Fruit fly (Drosophila melanogaster): ENCODE data around the gene Jasper.

DNA sequence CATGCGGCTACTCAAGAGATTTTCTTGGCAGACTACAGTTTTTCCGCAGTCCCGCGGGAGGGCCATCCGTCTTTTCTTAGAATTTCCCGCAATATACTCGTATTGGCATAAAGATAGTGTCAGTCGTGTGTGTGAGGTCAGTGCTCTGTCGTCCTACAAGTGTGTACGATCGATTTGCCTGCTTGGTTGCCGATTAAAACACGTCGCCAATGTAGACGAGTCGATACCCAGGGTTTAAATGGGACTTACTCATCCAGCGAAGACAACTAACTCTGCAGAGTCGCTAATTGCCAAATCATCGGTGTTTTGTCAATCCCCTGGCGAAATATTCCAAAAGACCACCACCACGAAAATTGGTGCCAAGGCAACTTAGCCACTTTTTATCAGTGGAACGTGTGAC is 13.7 kb downstream of the Jasper start:
- TF ChIP-seq CG8632 (GFP tag; optimal IDR thresholded peaks at IDR 0.05) = no peak
- TF ChIP-seq salr (GFP tag; optimal IDR thresholded peaks at IDR 0.05) = no peak
- TF ChIP-seq CG11294 (GFP tag; IDR thresholded peaks at IDR 0.05) = no peak
- TF ChIP-seq Ets96B (tag; optimal IDR thresholded peaks at IDR 0.05) = no peak
- no peak for TF ChIP-seq Blimp-1 (GFP tag; optimal IDR thresholded peaks at IDR 0.05)
- no peak for TF ChIP-seq OdsH (GFP tag; optimal IDR thresholded peaks at IDR 0.05)
- no peak for TF ChIP-seq Gug (GFP tag; IDR thresholded peaks at IDR 0.05)
- no peak for TF ChIP-seq CG10669 (GFP tag; optimal IDR thresholded peaks at IDR 0.05)
- no peak for TF ChIP-seq Eip93F (GFP tag; optimal IDR thresholded peaks at IDR 0.05)
- TF ChIP-seq Smox (GFP tag; optimal IDR thresholded peaks at IDR 0.05) = no peak
- no peak for TF ChIP-seq CG3032 (tag; optimal IDR thresholded peaks at IDR 0.05)

Measured in whole organism, prepupa.